Worm (Caenorhabditis elegans) whole organism, midembryonic: Measurements from ENCODE around the gene Y53G8AR.8.

ENCODE experiments used
- cog-1 ChIP-seq: sonication (generic microtip); optimal IDR thresholded peaks from 2 replicates; lab custom pipeline; 2016; ENCODE audit warnings: missing genetic modification characterization, missing compliant biosample characterization
- flt-1 ChIP-seq: fragments of 200-800 bp; sonication (Bioruptor generic); IDR thresholded peaks from 2 replicates; pipeline ENCODE4 v1.3.6; 2022; ENCODE audit warnings: missing genetic modification characterization, missing compliant biosample characterization
- med-1 ChIP-seq: sonication (generic microtip); optimal IDR thresholded peaks from 2 replicates; lab custom pipeline; 2017; ENCODE audit warnings: missing genetic modification characterization, mild to moderate bottlenecking, missing compliant biosample characterization, antibody characterized with exemption, missing genetic modification reagents; ENCODE audit not compliant: insufficient read depth
- ref-1 ChIP-seq: fragments of 200-800 bp; sonication (Bioruptor generic); conservative IDR thresholded peaks from 2 replicates; pipeline ENCODE4 v1.3.6; 2022; ENCODE audit warnings: missing genetic modification reagents, missing genetic modification characterization, missing compliant biosample characterization
- tab-1 ChIP-seq: fragments of 200-800 bp; sonication (Bioruptor generic); IDR thresholded peaks from 2 replicates; pipeline ENCODE4 v1.3.6; 2022; ENCODE audit warnings: missing genetic modification characterization, missing compliant biosample characterization
- ztf-23 ChIP-seq: fragments of 200-800 bp; sonication (Bioruptor generic); IDR thresholded peaks from 2 replicates; pipeline ENCODE4 v1.3.6; 2022; ENCODE audit warnings: missing genetic modification reagents, missing genetic modification characterization, missing compliant biosample characterization

DNA sequence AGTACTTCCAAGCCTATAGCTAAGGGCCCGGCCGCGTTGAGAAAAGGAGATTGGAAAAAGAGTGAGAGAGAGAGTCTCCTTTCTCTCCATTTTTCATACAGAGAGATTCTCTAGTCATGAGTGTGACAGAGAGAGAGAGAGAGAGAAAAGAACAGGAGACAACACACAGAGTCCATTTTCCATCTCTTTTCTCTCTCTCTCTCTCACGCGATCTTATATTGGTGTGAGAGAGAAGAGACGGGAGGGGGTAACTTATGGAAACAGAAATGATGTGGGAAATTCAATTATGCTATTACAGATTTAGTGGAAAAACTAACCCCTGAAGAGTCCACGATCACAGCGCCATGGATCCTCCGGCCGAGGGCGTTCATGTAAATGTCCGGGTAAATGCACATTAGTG lies 21.0 kb downstream of the Y53G8AR.8 start:
- TF ChIP-seq med-1 (GFP tag; lab: Kevin White, UChicago) (no peak), flt-1 (no peak), ref-1 (GFP tag; lab: Robert Waterston, UW) (no peak), ztf-23 (GFP tag; lab: Robert Waterston, UW) (no peak), cog-1 (tag; lab: Kevin White, UChicago) (no peak), tab-1 (GFP tag; lab: Robert Waterston, UW) (no peak)
